Worm (Caenorhabditis elegans): Measurements from ENCODE around the gene kin-16.
"Not testable (repeated sequence)": the region's sequence is repeated elsewhere in the genome, so short reads cannot be mapped to it uniquely, and the experiment has no call there.

Gene kin-16

ce11 chrII:9466095-9466494 is 30.2 kb upstream of the kin-16 start, which contains the start of gene chil-22:
TSS of gene chil-22 (minus strand) at chrII:9466195.
- TF ChIP-seq rnt-1 (tag; optimal IDR thresholded peaks at IDR 0.05) (no peak), Y116A8C.19 (tag; optimal IDR thresholded peaks at IDR 0.05; ENCODE audit: borderline replicate concordance) (no peak)

DNA sequence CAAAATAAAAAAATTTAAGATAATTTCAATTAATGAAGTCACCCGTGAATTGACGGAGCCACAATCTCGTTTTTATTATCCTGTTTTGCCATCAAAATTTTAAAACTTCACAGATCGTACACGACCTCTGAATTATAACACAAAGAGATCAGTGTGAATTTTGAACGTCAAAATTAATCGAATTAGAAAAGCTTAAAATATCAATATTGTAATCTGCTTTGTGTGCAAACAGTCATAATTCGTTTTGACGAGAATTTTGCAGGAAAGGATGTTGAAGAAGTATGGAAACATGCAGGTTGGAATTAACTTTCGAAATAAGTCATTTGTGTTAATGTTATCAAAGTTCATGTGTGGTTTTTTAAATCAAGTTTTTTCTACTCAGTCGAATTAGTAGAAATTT is 26.0 kb upstream of the kin-16 start, which contains the start of gene chil-21:
Gene chil-21 (minus strand): TSS at position 101 of the 400 bp plus-strand sequence.
- TF ChIP-seq zip-4 (GFP tag; optimal IDR thresholded peaks at IDR 0.05); ceh-88 (GFP tag; IDR thresholded peaks at IDR 0.05); lin-15B (tag; optimal IDR thresholded peaks at IDR 0.05): not testable (repeated sequence)

- TF ChIP-seq F16B12.6 (tag; optimal IDR thresholded peaks at IDR 0.05); nhr-47 (tag; optimal IDR thresholded peaks at IDR 0.05); ceh-8 (GFP tag; optimal IDR thresholded peaks at IDR 0.05): not testable (repeated sequence)
Measured at ce11 chrII:9459462-9459861, 23.6 kb upstream of the kin-16 start, which contains the start of gene R09D1.14. TSS of gene R09D1.14 (minus strand) at chrII:9459562.

DNA sequence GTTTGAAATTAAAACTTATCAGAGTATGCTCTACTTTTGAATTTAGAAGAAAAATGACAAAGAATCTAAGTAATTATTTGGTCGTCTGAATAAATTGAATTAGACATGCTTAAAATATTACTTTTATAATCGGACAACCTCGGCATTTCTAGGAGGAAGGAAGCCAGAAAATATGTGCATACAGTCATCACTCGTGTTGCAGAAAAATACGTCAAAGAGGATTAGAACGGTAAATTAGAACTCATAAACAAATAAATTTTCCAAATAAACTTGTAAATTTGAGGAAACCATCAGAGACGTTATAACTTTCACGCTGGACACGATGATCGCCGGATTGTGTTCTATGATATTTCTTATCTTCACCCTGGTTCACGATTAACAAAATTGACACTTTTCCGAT is 18.4 kb upstream of the kin-16 start, which contains the start of gene chil-19:
Gene chil-19 (minus strand): TSS at position 101 of the 400 bp plus-strand sequence.
- TF ChIP-seq nhr-11 (tag; optimal IDR thresholded peaks at IDR 0.05) (no peak), ceh-82 (tag; optimal IDR thresholded peaks at IDR 0.05) (no peak), efl-1 (optimal IDR thresholded peaks at IDR 0.05) (no peak), efl-1 (GFP tag; optimal IDR thresholded peaks at IDR 0.05 in 1 of 2) (peak in 1 of 2 experiments; percentile 5)

ce11 chrII:9452172-9452571 is 16.3 kb upstream of the kin-16 start, which contains the start of gene R09D1.12:
TSS of gene R09D1.12 (minus strand) at chrII:9452272.
- TF ChIP-seq nhr-12 (tag; optimal IDR thresholded peaks at IDR 0.05); ceh-63 (GFP tag; optimal IDR thresholded peaks at IDR 0.05); irx-1 (tag; optimal IDR thresholded peaks at IDR 0.05): not testable (repeated sequence)

ce11 chrII:9447965-9448364 is 12.1 kb upstream of the kin-16 start, which contains the start of gene chil-18:
TSS of gene chil-18 (plus strand) at chrII:9448265.
- peak; percentile 12 for TF ChIP-seq nhr-20 (tag; optimal IDR thresholded peaks at IDR 0.05)
- no peak for TF ChIP-seq unc-130 (tag; optimal IDR thresholded peaks at IDR 0.05)
- TF ChIP-seq lin-15B (tag; optimal IDR thresholded peaks at IDR 0.05): no peak

DNA sequence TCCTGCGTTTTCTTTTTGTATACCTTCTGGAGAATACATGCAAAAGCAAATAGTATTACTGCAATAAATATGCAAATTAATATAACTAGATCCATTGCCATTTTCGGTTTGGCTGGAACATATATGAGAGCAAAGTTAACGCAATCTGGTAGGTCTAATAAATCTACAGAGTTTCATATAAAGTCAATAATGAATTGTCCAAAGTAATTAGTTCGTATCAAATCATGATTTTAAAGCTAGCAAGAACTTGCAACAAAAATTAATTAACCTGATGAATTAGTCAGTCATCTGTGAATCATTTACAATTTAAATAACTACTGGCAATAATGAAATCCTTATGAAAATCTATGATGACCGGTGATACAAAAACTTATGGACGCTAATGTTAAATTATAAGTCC is 9.5 kb upstream of the kin-16 start, which contains the start of gene R09D1.13:
Gene R09D1.13 (minus strand): TSS at position 101 of the 400 bp plus-strand sequence.
- TF ChIP-seq nhr-11 (tag; optimal IDR thresholded peaks at IDR 0.05) (no peak), grh-1 (GFP tag; IDR thresholded peaks at IDR 0.05) (no peak), fkh-8 (tag; optimal IDR thresholded peaks at IDR 0.05) (no peak), unc-86 (tag; optimal IDR thresholded peaks at IDR 0.05) (no peak), irx-1 (tag; optimal IDR thresholded peaks at IDR 0.05) (no peak), skn-1 (tag; optimal IDR thresholded peaks at IDR 0.05) (no peak), elt-3 (tag; optimal IDR thresholded peaks at IDR 0.05) (no peak), ceh-8 (GFP tag; optimal IDR thresholded peaks at IDR 0.05) (no peak), lsy-2 (tag; optimal IDR thresholded peaks at IDR 0.05) (no peak), jun-1 (tag; optimal IDR thresholded peaks at IDR 0.05) (no peak)

- TF ChIP-seq elt-3 (tag; optimal IDR thresholded peaks at IDR 0.05): no peak
- no peak for TF ChIP-seq nhr-85 (tag)
- no peak for TF ChIP-seq nhr-90 (tag; optimal IDR thresholded peaks at IDR 0.05; ENCODE audit: poor library complexity)
- no peak for TF ChIP-seq ama-1 (optimal IDR thresholded peaks at IDR 0.05)
- TF ChIP-seq unc-62 (GFP tag; optimal IDR thresholded peaks at IDR 0.05): no peak
- no peak for TF ChIP-seq lin-13 (GFP tag; optimal IDR thresholded peaks at IDR 0.05)
- no peak for TF ChIP-seq mdl-1 (tag; optimal IDR thresholded peaks at IDR 0.05)
- TF ChIP-seq nhr-77 (tag; optimal IDR thresholded peaks at IDR 0.05): no peak
- no peak for TF ChIP-seq lir-3 (tag; optimal IDR thresholded peaks at IDR 0.05; ENCODE audit: poor library complexity)
- TF ChIP-seq ztf-11 (tag; optimal IDR thresholded peaks at IDR 0.05): no peak
- TF ChIP-seq elt-2 (tag; optimal IDR thresholded peaks at IDR 0.05): no peak
- TF ChIP-seq lin-15B (tag; optimal IDR thresholded peaks at IDR 0.05): no peak
- no peak for TF ChIP-seq nhr-84 (tag; optimal IDR thresholded peaks at IDR 0.05)
- TF ChIP-seq lsy-2 (tag; optimal IDR thresholded peaks at IDR 0.05): no peak
- no peak for TF ChIP-seq nhr-12 (tag; optimal IDR thresholded peaks at IDR 0.05)
Measured at ce11 chrII:9443522-9443921, 7.6 kb upstream of the kin-16 start, which contains the start of gene chil-15. TSS of gene chil-15 (minus strand) at chrII:9443622.
